Worm (Caenorhabditis elegans) whole organism, L4 larva: ENCODE data around the gene sru-15.

Experiments used
- hlh-30 ChIP-seq: sonication (generic microtip); optimal IDR thresholded peaks from 2 replicates; lab custom pipeline; 2017; ENCODE audit warnings: antibody characterized with exemption, mild to moderate bottlenecking, missing genetic modification characterization, missing compliant biosample characterization; ENCODE audit not compliant: insufficient read depth
- jun-1 ChIP-seq: fragments of 150-350 bp; optimal IDR thresholded peaks from 2 replicates; lab custom pipeline; 2014; ENCODE audit warnings: missing biosample characterization, missing genetic modification reagents, missing genetic modification characterization
- lin-39 ChIP-seq: fragments of 150-350 bp; optimal IDR thresholded peaks from 2 replicates; lab custom pipeline; 2014; ENCODE audit warnings: missing biosample characterization, missing genetic modification reagents, missing genetic modification characterization
- nhr-111 ChIP-seq: fragments of 200-800 bp; sonication (Bioruptor generic); optimal IDR thresholded peaks from 2 replicates; lab custom pipeline; 2018; ENCODE audit warnings: mild to moderate bottlenecking, missing genetic modification characterization, missing compliant biosample characterization
- nhr-41 ChIP-seq: fragments of 200-800 bp; sonication (Bioruptor generic); IDR thresholded peaks from 2 replicates; pipeline ENCODE4 v1.3.6; 2022; ENCODE audit warnings: missing genetic modification reagents, missing genetic modification characterization, missing compliant biosample characterization
- nhr-77 ChIP-seq: fragments of 150-350 bp; optimal IDR thresholded peaks from 2 replicates; lab custom pipeline; 2014; ENCODE audit warnings: missing biosample characterization, missing genetic modification characterization
- pqm-1 ChIP-seq: sonication (generic microtip); optimal IDR thresholded peaks from 2 replicates; lab custom pipeline; 2017; ENCODE audit warnings: missing biosample characterization, missing genetic modification characterization
- unc-62 ChIP-seq, 3 experiments: fragments of 150-350 bp in 1 of 3; sonication (generic microtip); optimal IDR thresholded peaks in 2 of 3; peaks in 1 of 3; 1 replicate in 1 of 3; 2 replicates in 2 of 3; lab custom pipeline; 2014 to 2017; ENCODE audit warnings: missing biosample characterization in 3 of 3, missing genetic modification characterization in 3 of 3, missing genetic modification reagents in 3 of 3, missing genotype in 1 of 3

ce11 chrIV:17407491-17407890 is 11.5 kb downstream of the sru-15 start, which contains the start of gene T02D1.9:
- TF ChIP-seq nhr-111 (GFP tag; lab: Kevin White, UChicago) (no peak), nhr-77 (tag; lab: Kevin White, UChicago) (no peak), jun-1 (no peak), nhr-41 (GFP tag; lab: Robert Waterston, UW) (no peak), unc-62 (GFP tag; optimal IDR thresholded peaks at IDR 0.05 in 1 of 2; lab: Kevin White, UChicago) (no peak), unc-62 (tag; optimal IDR thresholded peaks at IDR 0.05; lab: Kevin White, UChicago) (no peak), hlh-30 (tag; lab: Kevin White, UChicago) (no peak), lin-39 (tag; lab: Kevin White, UChicago) (no peak), pqm-1 (tag; lab: Kevin White, UChicago) (no peak)
